Fruit fly (Drosophila melanogaster) whole organism, pupa: Measurements from ENCODE around the gene CkIIalpha-i3.

Experiments used
- CG10348 ChIP-seq: fragments of 200-800 bp; sonication (Bioruptor generic); IDR thresholded peaks from 2 replicates; pipeline ENCODE4 v1.3.6; 2022; ENCODE audit warnings: missing biosample characterization, missing genetic modification characterization
- CG12605 ChIP-seq: fragments of 200-800 bp; sonication (Bioruptor generic); IDR thresholded peaks from 2 replicates; pipeline ENCODE4 v1.3.6; 2022; ENCODE audit warnings: missing biosample characterization, missing genetic modification characterization
- CG13204 ChIP-seq: fragments of 200-800 bp; sonication (Bioruptor generic); optimal IDR thresholded peaks from 2 replicates; lab custom pipeline; 2018; ENCODE audit warnings: missing biosample characterization, mild to moderate bottlenecking, missing genetic modification characterization, moderate library complexity
- CG14655 ChIP-seq: fragments of 200-800 bp; sonication (Bioruptor generic); optimal IDR thresholded peaks from 3 replicates; lab custom pipeline; 2017; ENCODE audit warnings: mild to moderate bottlenecking, missing biosample characterization, missing genetic modification reagents, missing genetic modification characterization
- CG15710 ChIP-seq: fragments of 200-800 bp; sonication (Bioruptor generic); optimal IDR thresholded peaks from 2 replicates; lab custom pipeline; 2018; ENCODE audit warnings: missing biosample characterization, mild to moderate bottlenecking, missing genetic modification characterization, moderate library complexity
- CG17806 ChIP-seq: fragments of 200-800 bp; sonication (Bioruptor generic); optimal IDR thresholded peaks from 2 replicates; lab custom pipeline; 2018; ENCODE audit warnings: missing biosample characterization, mild to moderate bottlenecking, missing genetic modification characterization, moderate library complexity
- CG32121 ChIP-seq: fragments of 200-800 bp; sonication (Bioruptor generic); IDR thresholded peaks from 2 replicates; pipeline ENCODE4 v1.3.6; 2022; ENCODE audit warnings: missing biosample characterization, missing genetic modification characterization
- CG34367 ChIP-seq: fragments of 200-800 bp; sonication (Bioruptor generic); optimal IDR thresholded peaks from 2 replicates; lab custom pipeline; 2018; ENCODE audit warnings: missing biosample characterization, mild to moderate bottlenecking, missing genetic modification characterization
- CG4496 ChIP-seq: fragments of 200-800 bp; sonication (Bioruptor generic); IDR thresholded peaks from 3 replicates; pipeline ENCODE4 v1.3.6; 2022; ENCODE audit warnings: missing biosample characterization, missing genetic modification characterization
- CG8159 ChIP-seq: fragments of 200-800 bp; sonication (Bioruptor generic); optimal IDR thresholded peaks from 3 replicates; lab custom pipeline; 2018; ENCODE audit warnings: missing biosample characterization, mild to moderate bottlenecking, missing genetic modification characterization, moderate library complexity
- CG8301 ChIP-seq: fragments of 200-800 bp; sonication (Bioruptor generic); optimal IDR thresholded peaks from 2 replicates; lab custom pipeline; 2018; ENCODE audit warnings: missing biosample characterization, mild to moderate bottlenecking, missing genetic modification characterization
- CG9948 ChIP-seq: fragments of 200-800 bp; sonication (Bioruptor generic); optimal IDR thresholded peaks from 2 replicates; lab custom pipeline; 2018; ENCODE audit warnings: missing biosample characterization, mild to moderate bottlenecking, missing genetic modification characterization, moderate library complexity
- D1 ChIP-seq: fragments of 200-800 bp; sonication (Bioruptor generic); optimal IDR thresholded peaks from 2 replicates; lab custom pipeline; 2018; ENCODE audit warnings: missing biosample characterization, mild to moderate bottlenecking, missing genetic modification characterization, moderate library complexity
- EcR ChIP-seq: fragments of 200-800 bp; sonication (Bioruptor generic); optimal IDR thresholded peaks from 3 replicates; lab custom pipeline; 2019; ENCODE audit warnings: missing biosample characterization, missing genetic modification characterization, mild to moderate bottlenecking, moderate library complexity, missing genetic modification reagents
- Ets98B ChIP-seq: fragments of 200-800 bp; sonication (Bioruptor generic); IDR thresholded peaks from 2 replicates; pipeline ENCODE4 v1.3.6; 2022; ENCODE audit warnings: missing biosample characterization, missing genetic modification characterization
- Pif1A ChIP-seq: fragments of 200-800 bp; sonication (Bioruptor generic); optimal IDR thresholded peaks from 3 replicates; lab custom pipeline; 2016; ENCODE audit warnings: missing biosample characterization, missing genetic modification characterization
- Pif1B ChIP-seq: fragments of 200-800 bp; sonication (Bioruptor generic); optimal IDR thresholded peaks from 3 replicates; lab custom pipeline; 2016; ENCODE audit warnings: missing biosample characterization, missing genetic modification characterization
- Snoo ChIP-seq: fragments of 200-800 bp; sonication (Bioruptor generic); optimal IDR thresholded peaks from 3 replicates; lab custom pipeline; 2017; ENCODE audit warnings: missing biosample characterization, mild to moderate bottlenecking, missing genetic modification characterization, inconsistent platforms
- fd96Ca ChIP-seq: fragments of 200-800 bp; sonication (Bioruptor generic); IDR thresholded peaks from 3 replicates; pipeline ENCODE4 v1.3.6; 2022; ENCODE audit warnings: missing biosample characterization, missing genetic modification characterization
- gl ChIP-seq: fragments of 200-800 bp; sonication (Bioruptor generic); optimal IDR thresholded peaks from 2 replicates; lab custom pipeline; 2018; ENCODE audit warnings: missing biosample characterization, mild to moderate bottlenecking, missing genetic modification characterization
- rn ChIP-seq: fragments of 200-800 bp; sonication (Bioruptor generic); IDR thresholded peaks from 2 replicates; pipeline ENCODE4 v1.3.6; 2022; ENCODE audit warnings: missing biosample characterization, missing genetic modification characterization

CkIIalpha-i3 gene

dm6 chr3L:699368-700150 is 10.8 kb downstream of the CkIIalpha-i3 start:
- peak; percentile 18 for TF ChIP-seq CG13204 (GFP tag; lab: Kevin White, UChicago)
- TF ChIP-seq CG4496 (GFP tag; lab: Robert Waterston, UW), result no peak
- TF ChIP-seq CG9948 (tag; lab: Kevin White, UChicago), result peak; percentile 41
- no peak for TF ChIP-seq CG10348 (GFP tag; lab: Robert Waterston, UW)
- TF ChIP-seq CG15710 (tag; lab: Kevin White, UChicago), result peak; percentile 60
- no peak for TF ChIP-seq fd96Ca
- no peak for TF ChIP-seq CG32121 (GFP tag; lab: Robert Waterston, UW)
- peak; percentile 47 for TF ChIP-seq CG8301
- peak; percentile 67 for TF ChIP-seq CG8159 (tag; lab: Kevin White, UChicago)
- no peak for TF ChIP-seq rn (GFP tag; lab: Robert Waterston, UW)
- TF ChIP-seq CG14655 (GFP tag; lab: Kevin White, UChicago), result peak; percentile 74
- no peak for TF ChIP-seq gl (tag; lab: Kevin White, UChicago)
- TF ChIP-seq CG34367 (tag; lab: Kevin White, UChicago), result peak; percentile 61
- no peak for TF ChIP-seq CG12605
- TF ChIP-seq Snoo, result peak; percentile 33
- TF ChIP-seq Pif1B (GFP tag; lab: Kevin White, UChicago), result peak; percentile 33
- peak; percentile 48 for TF ChIP-seq D1 (tag; lab: Kevin White, UChicago)
- TF ChIP-seq EcR, result peak; percentile 68
- peak; percentile 15 for TF ChIP-seq Pif1A (GFP tag; lab: Kevin White, UChicago)
- TF ChIP-seq CG17806 (tag; lab: Kevin White, UChicago), result peak; percentile 42
- peak; percentile 18; the same call in 1 of the 2 replicates for TF ChIP-seq Ets98B (GFP tag; lab: Robert Waterston, UW)
- TF ChIP-seq, all 21 proteins: peak for 14

dm6 chr3L:698748-699367 is 11.5 kb downstream of the CkIIalpha-i3 start, which contains the start of gene CG13894:
TSS of gene CG13894 (minus strand) at chr3L:699144.
- TF ChIP-seq CG13204 (GFP tag; lab: Kevin White, UChicago) (no peak), gl (tag; lab: Kevin White, UChicago) (no peak), Pif1A (GFP tag; lab: Kevin White, UChicago) (no peak), CG9948 (tag; lab: Kevin White, UChicago) (no peak), CG8159 (tag; lab: Kevin White, UChicago) (no peak), rn (GFP tag; lab: Robert Waterston, UW) (no peak)

DNA sequence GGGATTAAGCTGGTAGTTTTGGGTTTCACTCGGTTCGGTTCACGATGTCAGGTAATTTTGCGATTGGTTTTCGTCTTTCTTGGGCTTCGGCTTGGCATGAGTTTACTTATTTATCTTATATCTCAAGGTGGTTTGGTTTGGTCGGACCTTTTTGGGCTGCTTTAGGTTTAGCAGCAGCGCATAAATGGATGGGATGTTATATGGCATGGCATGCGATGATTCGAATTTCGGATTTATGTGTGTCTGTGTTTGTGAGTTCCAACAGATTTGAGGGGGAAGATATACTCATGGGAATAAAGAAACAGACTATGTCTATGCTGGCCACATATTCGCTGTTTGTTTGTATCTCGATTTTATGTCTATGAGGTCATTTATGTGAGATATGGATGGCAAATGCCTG is 12.7 kb downstream of the CkIIalpha-i3 start:
- TF ChIP-seq D1 (tag; lab: Kevin White, UChicago), result no peak
- TF ChIP-seq Snoo, result no peak
- TF ChIP-seq Pif1A (GFP tag; lab: Kevin White, UChicago), result no peak
- TF ChIP-seq CG4496 (GFP tag; lab: Robert Waterston, UW), result no peak
- TF ChIP-seq CG14655 (GFP tag; lab: Kevin White, UChicago), result no peak
- no peak for TF ChIP-seq CG34367 (tag; lab: Kevin White, UChicago)
- TF ChIP-seq CG10348 (GFP tag; lab: Robert Waterston, UW), result no peak
- TF ChIP-seq Pif1B (GFP tag; lab: Kevin White, UChicago), result no peak
- TF ChIP-seq rn (GFP tag; lab: Robert Waterston, UW), result no peak
- no peak for TF ChIP-seq CG17806 (tag; lab: Kevin White, UChicago)
- TF ChIP-seq fd96Ca, result no peak
- TF ChIP-seq CG13204 (GFP tag; lab: Kevin White, UChicago), result no peak
- no peak for TF ChIP-seq CG8301
- TF ChIP-seq CG12605, result no peak
- no peak for TF ChIP-seq gl (tag; lab: Kevin White, UChicago)
- TF ChIP-seq CG8159 (tag; lab: Kevin White, UChicago), result no peak
- no peak for TF ChIP-seq Ets98B (GFP tag; lab: Robert Waterston, UW)
- no peak for TF ChIP-seq CG32121 (GFP tag; lab: Robert Waterston, UW)
- TF ChIP-seq CG9948 (tag; lab: Kevin White, UChicago), result no peak
- no peak for TF ChIP-seq CG15710 (tag; lab: Kevin White, UChicago)
- TF ChIP-seq, all 21 proteins: peak for 0

DNA sequence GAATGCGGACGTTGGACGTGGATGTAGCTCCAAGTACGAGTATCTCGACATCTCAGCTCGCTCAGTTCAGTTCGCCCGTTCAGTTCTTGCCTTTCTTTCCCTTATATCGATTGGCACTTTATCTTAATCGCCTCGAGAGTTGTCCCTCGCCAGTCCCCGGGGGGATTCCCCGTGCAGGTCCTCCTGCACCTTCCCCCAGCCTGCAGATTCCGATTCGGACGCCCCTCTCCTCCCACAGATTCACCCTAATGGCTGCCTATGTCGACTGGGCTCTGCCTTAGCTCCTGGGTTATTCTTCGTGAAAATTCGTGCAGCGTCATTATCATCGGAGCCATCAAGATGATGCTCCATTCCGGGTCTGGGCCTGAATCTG is 13.4 kb downstream of the CkIIalpha-i3 start:
- TF ChIP-seq CG8301, result no peak
- no peak for TF ChIP-seq Snoo
- TF ChIP-seq Pif1B (GFP tag; lab: Kevin White, UChicago), result no peak
- TF ChIP-seq CG9948 (tag; lab: Kevin White, UChicago), result no peak
- TF ChIP-seq CG34367 (tag; lab: Kevin White, UChicago), result no peak
- TF ChIP-seq CG8159 (tag; lab: Kevin White, UChicago), result no peak
- TF ChIP-seq CG10348 (GFP tag; lab: Robert Waterston, UW), result no peak
- TF ChIP-seq D1 (tag; lab: Kevin White, UChicago), result no peak
- no peak for TF ChIP-seq CG4496 (GFP tag; lab: Robert Waterston, UW)
- no peak for TF ChIP-seq CG14655 (GFP tag; lab: Kevin White, UChicago)
- TF ChIP-seq CG12605, result no peak

DNA sequence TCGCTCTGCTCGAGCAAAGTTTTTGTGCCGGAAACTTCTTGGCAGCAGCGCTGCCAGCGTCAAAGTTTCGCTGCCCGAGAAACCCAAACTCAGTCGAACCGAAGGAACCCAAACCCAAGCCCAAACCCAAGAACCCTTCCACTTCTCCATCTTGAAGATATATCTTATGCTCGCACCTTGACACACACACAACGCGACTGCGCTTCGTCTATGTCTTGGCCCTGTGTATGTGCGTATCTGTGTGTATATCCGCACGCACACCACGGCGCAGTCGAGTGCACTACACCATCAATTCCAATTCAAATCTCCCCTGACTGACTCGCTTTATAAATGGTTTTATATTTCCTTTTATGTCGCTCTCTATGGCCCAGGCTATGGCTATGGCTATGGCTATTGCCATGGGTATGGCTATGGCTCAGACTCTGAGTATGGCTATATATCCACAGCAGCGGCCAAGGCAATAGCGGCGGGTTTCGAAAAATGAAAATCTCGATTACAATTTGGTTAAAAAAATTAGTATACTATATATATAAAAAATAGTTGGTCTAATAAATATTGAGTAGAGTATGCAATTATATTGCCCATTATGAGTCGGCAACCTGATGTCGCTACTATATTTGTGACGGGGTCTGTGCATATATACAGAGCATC is 13.9 kb downstream of the CkIIalpha-i3 start:
- peak; percentile 92 for TF ChIP-seq rn (GFP tag; lab: Robert Waterston, UW)
- peak; percentile 94 for TF ChIP-seq CG8301
- TF ChIP-seq CG13204 (GFP tag; lab: Kevin White, UChicago), result peak; percentile 94
- TF ChIP-seq CG15710 (tag; lab: Kevin White, UChicago), result peak; percentile 98
- peak; percentile 91 for TF ChIP-seq Pif1A (GFP tag; lab: Kevin White, UChicago)
- peak; percentile 95 for TF ChIP-seq CG32121 (GFP tag; lab: Robert Waterston, UW)
- peak; percentile 97 for TF ChIP-seq fd96Ca
- peak; percentile 95 for TF ChIP-seq Pif1B (GFP tag; lab: Kevin White, UChicago)
- TF ChIP-seq gl (tag; lab: Kevin White, UChicago), result peak; percentile 95
- TF ChIP-seq Snoo, result peak; percentile 90
- TF ChIP-seq CG14655 (GFP tag; lab: Kevin White, UChicago), result peak; percentile 97
- peak; percentile 96 for TF ChIP-seq Ets98B (GFP tag; lab: Robert Waterston, UW)
- peak; percentile 99 for TF ChIP-seq CG9948 (tag; lab: Kevin White, UChicago)
- TF ChIP-seq CG8159 (tag; lab: Kevin White, UChicago), result peak; percentile 98
- TF ChIP-seq CG12605, result peak; percentile 95
- TF ChIP-seq CG17806 (tag; lab: Kevin White, UChicago), result peak; percentile 99
- peak; percentile 96 for TF ChIP-seq CG4496 (GFP tag; lab: Robert Waterston, UW)
- TF ChIP-seq EcR, result peak; percentile 45
- no peak for TF ChIP-seq D1 (tag; lab: Kevin White, UChicago)
- TF ChIP-seq CG10348 (GFP tag; lab: Robert Waterston, UW), result peak; percentile 78
- TF ChIP-seq CG34367 (tag; lab: Kevin White, UChicago), result peak; percentile 95
